Fruit fly (Drosophila melanogaster) whole organism, embryonic: ENCODE results near the gene Fnta.
A peak's percentile ranks its signal among the peaks of the same experiment; 100 is the strongest.

Experiments
- Aef1 ChIP-seq: fragments of 200-800 bp; sonication (Bioruptor generic); IDR thresholded peaks from 3 replicates; pipeline ENCODE4 v1.3.6; 2022; ENCODE audit warnings: missing biosample characterization, missing genetic modification characterization
- Atf6 ChIP-seq: fragments of 200-800 bp; sonication (Bioruptor generic); IDR thresholded peaks from 2 replicates; pipeline ENCODE4 v1.3.6; 2022; ENCODE audit warnings: missing biosample characterization, missing genetic modification characterization
- Bgb ChIP-seq: fragments of 200-800 bp; sonication (Bioruptor generic); IDR thresholded peaks from 2 replicates; pipeline ENCODE4 v1.3.6; 2022; ENCODE audit warnings: missing biosample characterization, missing genetic modification characterization; ENCODE audit not compliant: partially characterized antibody
- CG10321 ChIP-seq: fragments of 200-800 bp; sonication (Bioruptor generic); IDR thresholded peaks from 2 replicates; pipeline ENCODE4 v1.3.6; 2022; ENCODE audit warnings: missing biosample characterization, missing genetic modification characterization
- CG10565 ChIP-seq: fragments of 200-800 bp; sonication (Bioruptor generic); optimal IDR thresholded peaks from 3 replicates; lab custom pipeline; 2016; ENCODE audit warnings: missing biosample characterization, mild to moderate bottlenecking, missing genetic modification characterization
- CG11398 ChIP-seq: fragments of 200-800 bp; sonication (Bioruptor generic); optimal IDR thresholded peaks from 2 replicates; lab custom pipeline; 2016; ENCODE audit warnings: missing biosample characterization, missing genetic modification characterization
- CG12299 ChIP-seq: fragments of 200-800 bp; sonication (Bioruptor generic); optimal IDR thresholded peaks from 2 replicates; lab custom pipeline; 2018; ENCODE audit warnings: missing biosample characterization, mild to moderate bottlenecking, missing genetic modification characterization
- CG13123 ChIP-seq: fragments of 200-800 bp; sonication (Bioruptor generic); optimal IDR thresholded peaks from 2 replicates; lab custom pipeline; 2016; ENCODE audit warnings: missing biosample characterization, missing genetic modification characterization
- CG14710 ChIP-seq: fragments of 200-800 bp; sonication (Bioruptor generic); optimal IDR thresholded peaks from 3 replicates; lab custom pipeline; 2019; ENCODE audit warnings: missing biosample characterization, mild to moderate bottlenecking, missing genetic modification characterization, moderate library complexity
- CG14965 ChIP-seq: fragments of 200-800 bp; sonication (Bioruptor generic); optimal IDR thresholded peaks from 2 replicates; lab custom pipeline; 2016; ENCODE audit warnings: missing biosample characterization, missing genetic modification characterization, borderline replicate concordance
- CG15601 ChIP-seq: fragments of 200-800 bp; sonication (Bioruptor generic); optimal IDR thresholded peaks from 3 replicates; lab custom pipeline; 2019; ENCODE audit warnings: missing biosample characterization, mild to moderate bottlenecking, missing genetic modification characterization, moderate library complexity
- CG1602 ChIP-seq: fragments of 200-800 bp; sonication (Bioruptor generic); optimal IDR thresholded peaks from 3 replicates; lab custom pipeline; 2016; ENCODE audit warnings: missing biosample characterization, missing genetic modification characterization
- CG1647 ChIP-seq: fragments of 200-800 bp; sonication (Bioruptor generic); optimal IDR thresholded peaks from 3 replicates; lab custom pipeline; 2016; ENCODE audit warnings: missing biosample characterization, missing genetic modification characterization
- CG16815 ChIP-seq: fragments of 200-800 bp; sonication (Bioruptor generic); optimal IDR thresholded peaks from 3 replicates; lab custom pipeline; 2017; ENCODE audit warnings: missing biosample characterization, mild to moderate bottlenecking, missing genetic modification characterization
- CG17829 ChIP-seq: fragments of 200-800 bp; optimal IDR thresholded peaks from 2 replicates; lab custom pipeline; 2019; ENCODE audit warnings: missing biosample characterization, mild to moderate bottlenecking, missing genetic modification characterization, moderate library complexity
- CG18476 ChIP-seq: fragments of 200-800 bp; sonication (Bioruptor generic); optimal IDR thresholded peaks from 2 replicates; lab custom pipeline; 2016; ENCODE audit warnings: missing biosample characterization, mild to moderate bottlenecking, missing genetic modification characterization
- CG18619 ChIP-seq: fragments of 200-800 bp; sonication (Bioruptor generic); optimal IDR thresholded peaks from 3 replicates; lab custom pipeline; 2017; ENCODE audit warnings: missing biosample characterization, mild to moderate bottlenecking, missing genetic modification characterization
- CG2116 ChIP-seq: fragments of 200-800 bp; sonication (Bioruptor generic); optimal IDR thresholded peaks from 3 replicates; lab custom pipeline; 2018; ENCODE audit warnings: missing biosample characterization, mild to moderate bottlenecking, missing genetic modification characterization
- CG2712 ChIP-seq: fragments of 200-800 bp; optimal IDR thresholded peaks from 3 replicates; lab custom pipeline; 2019; ENCODE audit warnings: missing biosample characterization, mild to moderate bottlenecking, missing genetic modification characterization, moderate library complexity
- CG31224 ChIP-seq: fragments of 200-800 bp; sonication (Bioruptor generic); IDR thresholded peaks from 2 replicates; pipeline ENCODE4 v1.3.6; 2022; ENCODE audit warnings: missing biosample characterization, missing genetic modification characterization
- CG3726 ChIP-seq: fragments of 200-800 bp; sonication (Bioruptor generic); IDR thresholded peaks from 3 replicates; pipeline ENCODE4, ENCODE4 v1.3.6; 2022; ENCODE audit warnings: missing biosample characterization, missing genetic modification characterization
- CG4282 ChIP-seq: fragments of 200-800 bp; sonication (Bioruptor generic); optimal IDR thresholded peaks from 2 replicates; lab custom pipeline; 2016; ENCODE audit warnings: missing biosample characterization, missing genetic modification characterization
- CG5245 ChIP-seq: fragments of 200-800 bp; sonication (Bioruptor generic); optimal IDR thresholded peaks from 3 replicates; lab custom pipeline; 2016; ENCODE audit warnings: missing biosample characterization, missing genetic modification characterization
- CG6689 ChIP-seq: fragments of 200-800 bp; sonication (Bioruptor generic); IDR thresholded peaks from 2 replicates; pipeline ENCODE4 v1.3.6; 2022; ENCODE audit warnings: missing biosample characterization, missing genetic modification characterization
- CG7745 ChIP-seq: fragments of 200-800 bp; sonication (Bioruptor generic); optimal IDR thresholded peaks from 2 replicates; lab custom pipeline; 2018; ENCODE audit warnings: missing biosample characterization, mild to moderate bottlenecking, missing genetic modification characterization, moderate library complexity
- CG7987 ChIP-seq: fragments of 200-800 bp; sonication (Bioruptor generic); optimal IDR thresholded peaks from 2 replicates; lab custom pipeline; 2018; ENCODE audit warnings: missing biosample characterization, mild to moderate bottlenecking, missing genetic modification characterization, moderate library complexity
- Doc2 ChIP-seq: fragments of 200-800 bp; sonication (Bioruptor generic); IDR thresholded peaks from 2 replicates; pipeline ENCODE4 v1.3.6; 2022; ENCODE audit warnings: missing biosample characterization, missing genetic modification characterization
- HmgD ChIP-seq: fragments of 200-800 bp; sonication (Bioruptor generic); optimal IDR thresholded peaks from 3 replicates; lab custom pipeline; 2016; ENCODE audit warnings: missing biosample characterization, missing genetic modification characterization
- MESR4 ChIP-seq: fragments of 200-800 bp; sonication (Bioruptor generic); optimal IDR thresholded peaks from 2 replicates; lab custom pipeline; 2018; ENCODE audit warnings: missing biosample characterization, mild to moderate bottlenecking, missing genetic modification characterization, moderate library complexity
- Mes4 ChIP-seq: fragments of 200-800 bp; sonication (Bioruptor generic); optimal IDR thresholded peaks from 2 replicates; lab custom pipeline; 2016; ENCODE audit warnings: missing biosample characterization, missing genetic modification characterization
- Ptx1 ChIP-seq: fragments of 200-800 bp; sonication (Bioruptor generic); IDR thresholded peaks from 2 replicates; pipeline ENCODE4 v1.3.6; 2022; ENCODE audit warnings: missing biosample characterization, missing genetic modification characterization
- TFAM ChIP-seq: fragments of 200-800 bp; sonication (Bioruptor generic); optimal IDR thresholded peaks from 2 replicates; lab custom pipeline; 2017; ENCODE audit warnings: missing biosample characterization, missing genetic modification characterization, inconsistent platforms
- Xrp1 ChIP-seq: fragments of 200-800 bp; sonication (Bioruptor generic); IDR thresholded peaks from 2 replicates; pipeline ENCODE4 v1.3.6; 2022; ENCODE audit warnings: missing biosample characterization, missing genetic modification characterization
- ab ChIP-seq: fragments of 200-800 bp; sonication (Bioruptor generic); optimal IDR thresholded peaks from 2 replicates; lab custom pipeline; 2016; ENCODE audit warnings: missing biosample characterization, missing genetic modification characterization
- br ChIP-seq: fragments of >200 bp; optimal IDR thresholded peaks from 2 replicates; lab custom pipeline; 2017
- cato ChIP-seq: fragments of 200-800 bp; sonication (Bioruptor generic); optimal IDR thresholded peaks from 2 replicates; lab custom pipeline; 2016; ENCODE audit warnings: missing biosample characterization, missing genetic modification characterization, borderline replicate concordance
- croc ChIP-seq: fragments of 200-800 bp; sonication (Bioruptor generic); conservative IDR thresholded peaks from 3 replicates; pipeline ENCODE4 v1.3.6; 2022; ENCODE audit warnings: missing biosample characterization, missing genetic modification characterization
- dysf ChIP-seq: fragments of 200-800 bp; sonication (Bioruptor generic); IDR thresholded peaks from 3 replicates; pipeline ENCODE4 v1.3.6; 2022; ENCODE audit warnings: missing biosample characterization, missing genetic modification characterization
- gfzf ChIP-seq: fragments of 200-800 bp; sonication (Bioruptor generic); optimal IDR thresholded peaks from 2 replicates; lab custom pipeline; 2016; ENCODE audit warnings: missing biosample characterization, mild to moderate bottlenecking, missing genetic modification characterization, moderate library complexity
- gro ChIP-seq: fragments of 200-800 bp; sonication (Bioruptor generic); optimal IDR thresholded peaks from 2 replicates; lab custom pipeline; 2016; ENCODE audit warnings: missing biosample characterization, missing genetic modification characterization
- ham ChIP-seq: fragments of 200-800 bp; sonication (Bioruptor generic); IDR thresholded peaks from 2 replicates; pipeline ENCODE4 v1.3.6; 2022; ENCODE audit warnings: missing biosample characterization, missing genetic modification characterization
- kay ChIP-seq: fragments of 200-800 bp; sonication (Bioruptor generic); optimal IDR thresholded peaks from 2 replicates; lab custom pipeline; 2016; ENCODE audit warnings: missing biosample characterization, missing genetic modification characterization
- maf-S ChIP-seq: fragments of 200-800 bp; sonication (Bioruptor generic); optimal IDR thresholded peaks from 2 replicates; lab custom pipeline; 2016; ENCODE audit warnings: missing biosample characterization, missing genetic modification characterization
- mirr ChIP-seq: fragments of 200-800 bp; sonication (Bioruptor generic); optimal IDR thresholded peaks from 3 replicates; lab custom pipeline; 2018; ENCODE audit warnings: missing biosample characterization, mild to moderate bottlenecking, missing genetic modification characterization
- nerfin-2 ChIP-seq: fragments of 200-800 bp; sonication (Bioruptor generic); IDR thresholded peaks from 2 replicates; pipeline ENCODE4 v1.3.6; 2022; ENCODE audit warnings: missing biosample characterization, missing genetic modification characterization; ENCODE audit not compliant: partially characterized antibody
- sens-2 ChIP-seq: fragments of 200-800 bp; sonication (Bioruptor generic); IDR thresholded peaks from 2 replicates; pipeline ENCODE4 v1.3.6; 2022; ENCODE audit warnings: missing biosample characterization, missing genetic modification characterization
- sima ChIP-seq: fragments of 200-800 bp; sonication (Bioruptor generic); optimal IDR thresholded peaks from 2 replicates; lab custom pipeline; 2016; ENCODE audit warnings: missing biosample characterization, missing genetic modification characterization
- tgo ChIP-seq: fragments of 200-800 bp; sonication (Bioruptor generic); IDR thresholded peaks from 3 replicates; pipeline ENCODE4 v1.3.6; 2022; ENCODE audit warnings: missing biosample characterization, missing genetic modification characterization
- trem ChIP-seq: fragments of 200-800 bp; optimal IDR thresholded peaks from 3 replicates; lab custom pipeline; 2019; ENCODE audit warnings: missing biosample characterization, mild to moderate bottlenecking, missing genetic modification characterization, moderate library complexity
- tup ChIP-seq: fragments of 200-800 bp; sonication (Bioruptor generic); optimal IDR thresholded peaks from 2 replicates; lab custom pipeline; 2016; ENCODE audit warnings: missing biosample characterization, mild to moderate bottlenecking, missing genetic modification characterization, moderate library complexity
- unc-4 ChIP-seq: fragments of 200-800 bp; sonication (Bioruptor generic); IDR thresholded peaks from 2 replicates; pipeline ENCODE4 v1.3.6; 2022; ENCODE audit warnings: missing biosample characterization, missing genetic modification characterization; ENCODE audit not compliant: partially characterized antibody
- wek ChIP-seq: fragments of 200-800 bp; sonication (Bioruptor generic); optimal IDR thresholded peaks from 3 replicates; lab custom pipeline; 2018; ENCODE audit warnings: missing biosample characterization, mild to moderate bottlenecking, missing genetic modification characterization, moderate library complexity

Fnta gene

DNA sequence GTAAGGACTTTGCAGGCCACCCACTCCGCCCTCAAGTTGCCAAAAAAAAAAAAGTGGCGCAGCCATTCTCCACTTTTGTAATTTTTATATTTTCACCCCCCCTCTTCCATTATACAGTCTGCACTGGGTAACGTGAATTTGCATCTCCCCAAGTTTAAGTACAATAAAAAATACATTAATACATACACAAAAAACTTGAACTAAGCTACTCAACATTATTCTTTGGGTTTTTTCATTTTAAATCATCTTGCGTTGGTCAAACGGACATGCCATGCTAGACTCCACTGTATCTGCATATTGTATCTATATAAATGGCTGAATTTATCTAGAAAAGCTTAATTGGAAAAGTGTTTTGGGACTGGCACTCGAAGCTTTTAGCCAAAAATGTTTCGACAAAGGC lies 31.0 kb upstream of the Fnta start (continued):
- no peak for TF ChIP-seq MESR4 (GFP tag; lab: Kevin White, UChicago)
- TF ChIP-seq CG6689 (GFP tag; lab: Robert Waterston, UW): peak; percentile 65
- no peak for TF ChIP-seq sens-2 (GFP tag; lab: Robert Waterston, UW)
- TF ChIP-seq CG5245: no peak
- no peak for TF ChIP-seq CG11398
- no peak for TF ChIP-seq wek
- no peak for TF ChIP-seq trem (tag; lab: Kevin White, UChicago)
- no peak for TF ChIP-seq CG2712 (tag; lab: Kevin White, UChicago)
- peak; percentile 38; the same call in 1 of the 3 replicates for TF ChIP-seq Aef1
- TF ChIP-seq CG1602 (GFP tag; lab: Kevin White, UChicago): no peak
- TF ChIP-seq ab: no peak
- TF ChIP-seq Xrp1 (GFP tag; lab: Robert Waterston, UW): peak; percentile 66
- no peak for TF ChIP-seq br (lab: Kevin White, UChicago)
- TF ChIP-seq mirr (GFP tag; lab: Kevin White, UChicago): no peak
- no peak for TF ChIP-seq CG7745 (tag; lab: Kevin White, UChicago)
- TF ChIP-seq CG2116 (GFP tag; lab: Kevin White, UChicago): no peak
- peak; percentile 61 for TF ChIP-seq Ptx1
- TF ChIP-seq CG13123: no peak
- TF ChIP-seq gfzf (GFP tag; lab: Kevin White, UChicago): no peak
- TF ChIP-seq CG18476: no peak
- TF ChIP-seq CG1647: no peak
- no peak for TF ChIP-seq cato
- no peak for TF ChIP-seq CG10321
- TF ChIP-seq CG15601 (tag; lab: Kevin White, UChicago): no peak
- TF ChIP-seq CG18619 (GFP tag; lab: Kevin White, UChicago): no peak
- TF ChIP-seq tup (GFP tag; lab: Kevin White, UChicago): no peak
- TF ChIP-seq kay (GFP tag; lab: Kevin White, UChicago): no peak
- no peak for TF ChIP-seq CG4282 (GFP tag; lab: Kevin White, UChicago)
- no peak for TF ChIP-seq CG17829 (tag; lab: Kevin White, UChicago)
- no peak for TF ChIP-seq maf-S (GFP tag; lab: Kevin White, UChicago)
- no peak for TF ChIP-seq Mes4
- TF ChIP-seq CG7987 (GFP tag; lab: Kevin White, UChicago): no peak
- peak; percentile 21; the same call in 1 of the 2 replicates for TF ChIP-seq CG31224
- no peak for TF ChIP-seq ham
- no peak for TF ChIP-seq CG16815 (GFP tag; lab: Kevin White, UChicago)
- no peak for TF ChIP-seq gro
- no peak for TF ChIP-seq CG3726
- no peak for TF ChIP-seq HmgD (GFP tag; lab: Kevin White, UChicago)
- no peak for TF ChIP-seq TFAM (GFP tag; lab: Kevin White, UChicago)
- TF ChIP-seq croc (GFP tag; lab: Robert Waterston, UW): no peak
- no peak for TF ChIP-seq Doc2 (GFP tag; lab: Robert Waterston, UW)
- TF ChIP-seq Bgb (GFP tag; lab: Robert Waterston, UW): no peak
- TF ChIP-seq CG10565 (GFP tag; lab: Kevin White, UChicago): no peak
- no peak for TF ChIP-seq nerfin-2
- TF ChIP-seq CG12299: no peak
- TF ChIP-seq dysf (GFP tag; lab: Robert Waterston, UW): peak; percentile 46; the same call in 1 of the 3 replicates
- TF ChIP-seq tgo (GFP tag; lab: Robert Waterston, UW): peak; percentile 23; the same call in 1 of the 3 replicates
- TF ChIP-seq CG14965 (GFP tag; lab: Kevin White, UChicago): no peak
- TF ChIP-seq sima (GFP tag; lab: Kevin White, UChicago): no peak
- TF ChIP-seq CG14710 (tag; lab: Kevin White, UChicago): no peak
- TF ChIP-seq Atf6: 0 out of 2 replicates have a peak, but pooled peaks have one; percentile 33
- TF ChIP-seq unc-4 (GFP tag; lab: Robert Waterston, UW): no peak
